Worm (Caenorhabditis elegans) whole organism, L4/young adult: ENCODE results near the gene pgp-6.

Experiments used
- W03F9.2 ChIP-seq: fragments of 150-350 bp; optimal IDR thresholded peaks from 2 replicates; lab custom pipeline; 2014; ENCODE audit warnings: missing biosample characterization, missing genetic modification characterization
- dao-5 ChIP-seq: sonication (generic microtip); optimal IDR thresholded peaks from 2 replicates; lab custom pipeline; 2016; ENCODE audit warnings: missing genotype, missing genetic modification characterization, moderate library complexity, missing compliant biosample characterization
- him-1 ChIP-seq: sonication (generic microtip); optimal IDR thresholded peaks from 2 replicates; lab custom pipeline; 2016; ENCODE audit warnings: missing genotype, missing genetic modification reagents, missing genetic modification characterization, missing compliant biosample characterization

DNA sequence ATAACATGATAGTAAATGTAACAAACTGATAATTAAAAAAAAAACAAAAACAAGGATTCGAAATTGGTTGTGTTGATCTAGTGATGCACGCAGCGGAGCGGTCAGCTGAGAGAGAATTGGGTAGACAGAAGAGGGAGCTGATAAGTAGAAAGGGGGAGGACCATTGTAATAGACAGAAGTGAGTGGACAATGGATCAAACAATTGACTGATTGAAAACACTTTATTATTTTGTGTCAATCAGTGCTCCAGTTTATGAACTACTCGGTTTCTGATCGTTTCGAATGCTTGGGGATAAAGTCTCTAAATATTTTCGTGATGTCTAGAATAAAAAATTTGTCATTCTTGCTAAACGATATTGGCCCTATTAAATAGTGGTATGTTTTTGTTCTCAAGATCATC lies 42.7 kb downstream of the pgp-6 start:
- TF ChIP-seq him-1 (tag; lab: Kevin White, UChicago) (no peak), W03F9.2 (tag; lab: Kevin White, UChicago) (no peak), dao-5 (tag; lab: Kevin White, UChicago) (no peak)
